Fruit fly (Drosophila melanogaster): ENCODE data around the gene CG31106.
A peak's percentile ranks its signal among the peaks of the same experiment; 100 is the strongest.

CG31106 gene

dm6 chr3R:25237314-25237713 lies 21.2 kb downstream of the CG31106 start, which contains the start of gene Jhbp7:
Gene Jhbp7, plus strand, starts transcription at chr3R:25237614.
- TF ChIP-seq br (GFP tag; optimal IDR thresholded peaks at IDR 0.05) (no peak), h (GFP tag; optimal IDR thresholded peaks at IDR 0.05) (no peak), Abd-B (GFP tag; optimal IDR thresholded peaks at IDR 0.05) (no peak), CG9705 (GFP tag; optimal IDR thresholded peaks at IDR 0.05) (no peak), Sp1 (GFP tag; optimal IDR thresholded peaks at IDR 0.05) (no peak), Hr78 (GFP tag; optimal IDR thresholded peaks at IDR 0.05) (no peak), brk (GFP tag; optimal IDR thresholded peaks at IDR 0.05) (no peak), dsf (GFP tag; optimal IDR thresholded peaks at IDR 0.05; ENCODE audit: borderline replicate concordance) (no peak), dmrt93B (GFP tag; optimal IDR thresholded peaks at IDR 0.05) (no peak), HLH106 (tag; optimal IDR thresholded peaks at IDR 0.05) (no peak), lola (GFP tag; optimal IDR thresholded peaks at IDR 0.05) (no peak), tai (GFP tag; optimal IDR thresholded peaks at IDR 0.05) (no peak), sage (GFP tag; optimal IDR thresholded peaks at IDR 0.05) (no peak), CG32264 (GFP tag; optimal IDR thresholded peaks at IDR 0.05) (no peak), dl (GFP tag; optimal IDR thresholded peaks at IDR 0.05; ENCODE audit: insufficient read depth in 1 of 2, partially characterized antibody in 2 of 2) (no peak), OdsH (GFP tag; optimal IDR thresholded peaks at IDR 0.05) (no peak), Dif (GFP tag; optimal IDR thresholded peaks at IDR 0.05; ENCODE audit: partially characterized antibody) (no peak), Vsx2 (GFP tag; optimal IDR thresholded peaks at IDR 0.05; ENCODE audit: partially characterized antibody) (no peak), Jra (GFP tag; optimal IDR thresholded peaks at IDR 0.05) (no peak)

- no peak for TF ChIP-seq Jra (GFP tag; optimal IDR thresholded peaks at IDR 0.05)
- TF ChIP-seq jim (GFP tag; optimal IDR thresholded peaks at IDR 0.05): no peak
- TF ChIP-seq tai (GFP tag; optimal IDR thresholded peaks at IDR 0.05): no peak
- no peak for TF ChIP-seq rgr (GFP tag; optimal IDR thresholded peaks at IDR 0.05)
- no peak for TF ChIP-seq brk (GFP tag; optimal IDR thresholded peaks at IDR 0.05)
- no peak for TF ChIP-seq Abd-B (GFP tag; optimal IDR thresholded peaks at IDR 0.05)
Measured at dm6 chr3R:25238771-25239700, 22.9 kb downstream of the CG31106 start.

DNA sequence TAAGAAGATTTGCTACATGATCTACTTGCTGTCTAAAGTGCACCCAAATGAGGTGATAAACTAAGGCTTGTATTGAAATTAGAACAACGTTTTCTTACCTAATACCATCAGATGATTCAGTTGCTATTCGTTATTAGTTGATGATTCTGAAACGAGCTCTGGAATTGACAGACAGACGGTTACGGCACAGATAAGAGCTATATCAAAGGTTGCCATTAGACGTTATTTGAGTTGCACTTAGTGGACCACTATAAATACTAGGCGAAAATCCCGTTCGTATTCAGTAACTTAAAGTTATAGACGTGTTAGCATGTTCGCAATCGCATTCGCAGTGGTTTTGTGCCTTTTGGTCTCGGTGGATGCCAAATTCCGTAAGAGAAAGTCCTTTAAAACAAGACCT lies 23.8 kb downstream of the CG31106 start, which contains the start of gene to:
Gene to (plus strand): TSS at position 301 of the 400 bp plus-strand sequence.
- no peak for TF ChIP-seq dsf (GFP tag; optimal IDR thresholded peaks at IDR 0.05; ENCODE audit: borderline replicate concordance)
- TF ChIP-seq brk (GFP tag; optimal IDR thresholded peaks at IDR 0.05): no peak
- no peak for TF ChIP-seq psq (GFP tag; optimal IDR thresholded peaks at IDR 0.05)
- no peak for TF ChIP-seq Abd-B (GFP tag; optimal IDR thresholded peaks at IDR 0.05)
- no peak for TF ChIP-seq foxo (GFP tag; optimal IDR thresholded peaks at IDR 0.05)

DNA sequence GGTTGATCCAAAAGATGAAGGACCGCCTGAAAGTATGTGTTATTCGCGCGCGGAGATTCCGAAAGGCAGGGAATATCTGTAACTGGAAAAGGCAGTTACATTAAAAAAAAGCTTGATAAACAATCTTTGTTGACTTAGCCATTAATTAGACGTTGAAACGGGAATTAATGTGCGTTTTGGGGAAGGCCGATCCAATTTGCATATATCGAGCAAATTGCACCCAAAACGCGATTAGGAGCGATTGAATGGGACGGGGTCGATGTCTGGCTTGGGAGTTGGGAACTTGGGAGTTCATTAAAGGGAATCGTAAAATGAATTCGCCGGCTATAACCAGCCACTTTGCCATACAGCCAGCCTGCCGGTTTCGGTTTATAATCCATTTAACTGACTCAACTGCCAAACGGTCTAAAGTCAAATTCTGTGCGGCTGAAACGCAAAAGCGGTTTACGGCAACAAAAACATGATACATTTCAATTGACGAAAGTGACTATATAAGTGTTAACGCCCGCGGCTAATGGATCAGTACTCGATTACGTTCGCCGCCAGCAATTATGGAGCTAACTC lies 25.5 kb downstream of the CG31106 start, which contains the start of gene CG11854:
Gene CG11854 (plus strand): TSS at position 514 of the 564 bp plus-strand sequence.
- TF ChIP-seq Rel (GFP tag; optimal IDR thresholded peaks at IDR 0.05): no peak
- TF ChIP-seq Rel (tag; optimal IDR thresholded peaks at IDR 0.05): peak; percentile 76
- no peak for TF ChIP-seq OdsH (GFP tag; optimal IDR thresholded peaks at IDR 0.05)

dm6 chr3R:25245052-25245813 lies 29.1 kb downstream of the CG31106 start, which contains the start of gene bam:
Gene bam, minus strand, starts transcription at chr3R:25245109.
- TF ChIP-seq Rel (GFP tag; optimal IDR thresholded peaks at IDR 0.05) (no peak), Rel (tag; optimal IDR thresholded peaks at IDR 0.05) (peak; percentile 77), sage (GFP tag; optimal IDR thresholded peaks at IDR 0.05) (no peak), Myc (optimal IDR thresholded peaks at IDR 0.05) (peak; percentile 51), sv (GFP tag; optimal IDR thresholded peaks at IDR 0.05) (no peak)
